Fruit fly (Drosophila melanogaster) Kc167 (cell line): ENCODE data around the gene CG42727.

Experiments used
- h ChIP-seq: fragments of >200 bp; optimal IDR thresholded peaks from 3 replicates; lab custom pipeline; 2018; ENCODE audit warnings: missing external identifiers
- insv ChIP-seq: fragments of >200 bp; optimal IDR thresholded peaks from 3 replicates; lab custom pipeline; 2018; ENCODE audit warnings: missing external identifiers
- psq ChIP-seq: fragments of >200 bp; optimal IDR thresholded peaks from 2 replicates; lab custom pipeline; 2017; ENCODE audit warnings: missing external identifiers
- ttk ChIP-seq: sonication (Bioruptor generic); optimal IDR thresholded peaks from 2 replicates; lab custom pipeline; 2017; ENCODE audit warnings: missing external identifiers

- no peak for TF ChIP-seq psq (lab: Kevin White, UChicago)
- no peak for TF ChIP-seq ttk (lab: Kevin White, UChicago)
- no peak for TF ChIP-seq h (lab: Kevin White, UChicago)
- TF ChIP-seq insv (lab: Kevin White, UChicago), result no peak
These were observed 27.6 kb downstream of the CG42727 start for dm6 chr3R:15375470-15375869.
